Worm (Caenorhabditis elegans) whole organism, L4 larva: Measurements from ENCODE around the gene srj-24.

Experiments used
- D1046.2 ChIP-seq: fragments of 200-800 bp; sonication (Bioruptor generic); IDR thresholded peaks from 2 replicates; pipeline ENCODE4 v1.3.6; 2022; ENCODE audit warnings: missing genetic modification characterization, missing compliant biosample characterization
- F10B5.3 ChIP-seq: sonication (generic microtip); optimal IDR thresholded peaks from 2 replicates; lab custom pipeline; 2016; ENCODE audit warnings: mild to moderate bottlenecking, missing genetic modification characterization, missing compliant biosample characterization
- F26F4.8 ChIP-seq: fragments of 200-800 bp; sonication (Bioruptor generic); conservative IDR thresholded peaks from 2 replicates; pipeline ENCODE4 v1.3.6; 2022; ENCODE audit warnings: missing genetic modification characterization, missing compliant biosample characterization
- F44E2.7 ChIP-seq: fragments of 200-800 bp; sonication (Bioruptor generic); IDR thresholded peaks from 2 replicates; pipeline ENCODE4 v2.1.2; 2022; ENCODE audit warnings: missing genetic modification characterization, missing compliant biosample characterization
- T26A8.4 ChIP-seq: fragments of 200-800 bp; sonication (Bioruptor generic); IDR thresholded peaks from 2 replicates; pipeline ENCODE4 v1.3.6; 2022; ENCODE audit warnings: missing genetic modification characterization, missing compliant biosample characterization
- ceh-28 ChIP-seq: fragments of 150-350 bp; optimal IDR thresholded peaks from 2 replicates; lab custom pipeline; 2014; ENCODE audit warnings: missing biosample characterization, missing genetic modification reagents, missing genetic modification characterization
- ceh-32 ChIP-seq: sonication (generic microtip); optimal IDR thresholded peaks from 2 replicates; lab custom pipeline; 2016; ENCODE audit warnings: mild to moderate bottlenecking, missing genetic modification characterization, missing compliant biosample characterization; ENCODE audit not compliant: poor library complexity
- ceh-82 ChIP-seq: sonication (generic microtip); optimal IDR thresholded peaks from 2 replicates; lab custom pipeline; 2017; ENCODE audit warnings: missing biosample characterization, missing genetic modification characterization
- ces-1 ChIP-seq: fragments of 150-350 bp; sonication (generic microtip); optimal IDR thresholded peaks from 4 replicates; lab custom pipeline; 2014; ENCODE audit warnings: missing biosample characterization, missing genetic modification reagents, missing genetic modification characterization
- cey-2 ChIP-seq: sonication (generic microtip); optimal IDR thresholded peaks from 3 replicates; lab custom pipeline; 2017; ENCODE audit warnings: missing genetic modification characterization, mild to moderate bottlenecking, missing compliant biosample characterization, antibody characterized with exemption, borderline replicate concordance; ENCODE audit not compliant: insufficient read depth
- daf-16 ChIP-seq, 3 experiments: sonication (generic microtip); optimal IDR thresholded peaks; 2 replicates each; lab custom pipeline; 2016 to 2017; ENCODE audit warnings: missing genetic modification characterization in 3 of 3, missing genetic modification reagents in 3 of 3, mild to moderate bottlenecking in 2 of 3, missing compliant biosample characterization in 2 of 3, missing biosample characterization in 1 of 3, moderate library complexity in 1 of 3
- dmd-6 ChIP-seq: fragments of 200-800 bp; sonication (Bioruptor generic); IDR thresholded peaks from 2 replicates; pipeline ENCODE4 v1.3.6; 2022; ENCODE audit warnings: missing genetic modification reagents, missing genetic modification characterization, missing compliant biosample characterization
- dmd-9 ChIP-seq: fragments of 200-800 bp; sonication (Bioruptor generic); IDR thresholded peaks from 2 replicates; pipeline ENCODE4 v1.3.6; 2022; ENCODE audit warnings: missing genetic modification reagents, missing genetic modification characterization, missing compliant biosample characterization
- dve-1 ChIP-seq: sonication (generic microtip); optimal IDR thresholded peaks from 2 replicates; lab custom pipeline; 2017; ENCODE audit warnings: antibody characterized with exemption, mild to moderate bottlenecking, missing genetic modification characterization, missing compliant biosample characterization; ENCODE audit not compliant: insufficient read depth
- fkh-10 ChIP-seq: fragments of 150-350 bp; optimal IDR thresholded peaks from 2 replicates; lab custom pipeline; 2014; ENCODE audit warnings: missing biosample characterization, missing genetic modification reagents, missing genetic modification characterization
- gei-8 ChIP-seq: fragments of 200-800 bp; sonication (Bioruptor generic); optimal IDR thresholded peaks from 2 replicates; lab custom pipeline; 2018; ENCODE audit warnings: mild to moderate bottlenecking, missing genetic modification characterization, missing compliant biosample characterization
- hlh-30 ChIP-seq: sonication (generic microtip); optimal IDR thresholded peaks from 2 replicates; lab custom pipeline; 2017; ENCODE audit warnings: antibody characterized with exemption, mild to moderate bottlenecking, missing genetic modification characterization, missing compliant biosample characterization; ENCODE audit not compliant: insufficient read depth
- jun-1 ChIP-seq: fragments of 150-350 bp; optimal IDR thresholded peaks from 2 replicates; lab custom pipeline; 2014; ENCODE audit warnings: missing biosample characterization, missing genetic modification reagents, missing genetic modification characterization
- lin-29 ChIP-seq: fragments of 200-800 bp; sonication (Bioruptor generic); IDR thresholded peaks from 2 replicates; pipeline ENCODE4 v1.3.6; 2022; ENCODE audit warnings: missing genetic modification reagents, missing genetic modification characterization, missing compliant biosample characterization
- lin-38 ChIP-seq: fragments of 200-800 bp; sonication (Bioruptor generic); IDR thresholded peaks from 2 replicates; pipeline ENCODE4 v1.3.6; 2022; ENCODE audit warnings: missing genetic modification reagents, missing genetic modification characterization, missing compliant biosample characterization
- lir-3 ChIP-seq: sonication (generic microtip); optimal IDR thresholded peaks from 2 replicates; lab custom pipeline; 2016; ENCODE audit warnings: mild to moderate bottlenecking, missing genetic modification characterization, missing compliant biosample characterization
- lsy-2 ChIP-seq, 2 experiments: fragments of 150-350 bp in 1 of 2; sonication (generic microtip) in 1 of 2; optimal IDR thresholded peaks; 2 replicates each; lab custom pipeline; 2014 to 2017; ENCODE audit warnings: missing biosample characterization in 2 of 2, missing genetic modification characterization in 2 of 2
- mdl-1 ChIP-seq, 2 experiments: fragments of 150-350 bp in 1 of 2; sonication (generic microtip) in 1 of 2; optimal IDR thresholded peaks; 2 replicates each; lab custom pipeline; 2014 to 2017; ENCODE audit warnings: missing biosample characterization in 2 of 2, missing genetic modification characterization in 2 of 2
- mep-1 ChIP-seq: fragments of 150-350 bp; sonication (generic microtip); optimal IDR thresholded peaks from 3 replicates; lab custom pipeline; 2014; ENCODE audit warnings: missing biosample characterization, missing genetic modification characterization
- mxl-3 ChIP-seq: fragments of 200-800 bp; sonication (Bioruptor generic); optimal IDR thresholded peaks from 2 replicates; lab custom pipeline; 2018; ENCODE audit warnings: mild to moderate bottlenecking, missing genetic modification characterization, missing compliant biosample characterization
- nhr-11 ChIP-seq: fragments of 150-350 bp; optimal IDR thresholded peaks from 2 replicates; lab custom pipeline; 2014; ENCODE audit warnings: missing biosample characterization, missing genetic modification characterization
- nhr-237 ChIP-seq: sonication (generic microtip); optimal IDR thresholded peaks from 2 replicates; lab custom pipeline; 2017; ENCODE audit warnings: missing biosample characterization, missing genetic modification characterization
- nhr-25 ChIP-seq: sonication (generic microtip); optimal IDR thresholded peaks from 2 replicates; lab custom pipeline; 2017; ENCODE audit warnings: missing genetic modification characterization, mild to moderate bottlenecking, missing compliant biosample characterization, antibody characterized with exemption, moderate library complexity, borderline replicate concordance; ENCODE audit not compliant: insufficient read depth
- nhr-42 ChIP-seq: fragments of 200-800 bp; sonication (Bioruptor generic); IDR thresholded peaks from 2 replicates; pipeline ENCODE4 v1.3.6; 2022; ENCODE audit warnings: missing genetic modification characterization, missing compliant biosample characterization
- nhr-48 ChIP-seq: sonication (generic microtip); optimal IDR thresholded peaks from 2 replicates; lab custom pipeline; 2016; ENCODE audit warnings: mild to moderate bottlenecking, missing genetic modification characterization, missing compliant biosample characterization
- nhr-76 ChIP-seq: fragments of 150-350 bp; optimal IDR thresholded peaks from 2 replicates; lab custom pipeline; 2014; ENCODE audit warnings: missing biosample characterization, missing genetic modification characterization
- nhr-77 ChIP-seq: fragments of 150-350 bp; optimal IDR thresholded peaks from 2 replicates; lab custom pipeline; 2014; ENCODE audit warnings: missing biosample characterization, missing genetic modification characterization
- pqm-1 ChIP-seq: sonication (generic microtip); optimal IDR thresholded peaks from 2 replicates; lab custom pipeline; 2017; ENCODE audit warnings: missing biosample characterization, missing genetic modification characterization
- sdz-12 ChIP-seq: fragments of 200-800 bp; sonication (Bioruptor generic); optimal IDR thresholded peaks from 2 replicates; lab custom pipeline; 2018; ENCODE audit warnings: mild to moderate bottlenecking, missing genetic modification characterization, missing compliant biosample characterization
- set-16 ChIP-seq: fragments of 200-800 bp; sonication (Bioruptor generic); IDR thresholded peaks from 2 replicates; pipeline ENCODE4 v1.3.6; 2022; ENCODE audit warnings: missing genetic modification reagents, missing genetic modification characterization, missing compliant biosample characterization
- snpc-1.2 ChIP-seq: fragments of 200-800 bp; sonication (Bioruptor generic); IDR thresholded peaks from 2 replicates; pipeline ENCODE4 v1.3.6; 2022; ENCODE audit warnings: missing genetic modification reagents, missing genetic modification characterization, missing compliant biosample characterization
- snpc-4 ChIP-seq: fragments of 150-350 bp; optimal IDR thresholded peaks from 2 replicates; lab custom pipeline; 2014; ENCODE audit warnings: missing biosample characterization, missing genetic modification characterization
- spr-3 ChIP-seq: fragments of 200-800 bp; sonication (Bioruptor generic); optimal IDR thresholded peaks from 2 replicates; lab custom pipeline; 2018; ENCODE audit warnings: mild to moderate bottlenecking, missing genetic modification characterization, missing compliant biosample characterization
- tra-1 ChIP-seq: fragments of 200-800 bp; sonication (Bioruptor generic); IDR thresholded peaks from 2 replicates; pipeline ENCODE4 v1.3.6; 2022; ENCODE audit warnings: missing genetic modification reagents, missing genetic modification characterization, missing compliant biosample characterization
- unc-130 ChIP-seq: sonication (generic microtip); optimal IDR thresholded peaks from 2 replicates; lab custom pipeline; 2016; ENCODE audit warnings: missing genetic modification reagents, missing genetic modification characterization, missing compliant biosample characterization
- zip-11 ChIP-seq: fragments of 200-800 bp; sonication (Bioruptor generic); IDR thresholded peaks from 2 replicates; pipeline ENCODE4 v1.3.6; 2022; ENCODE audit warnings: missing genetic modification characterization, missing compliant biosample characterization
- ztf-7 ChIP-seq: fragments of 150-350 bp; optimal IDR thresholded peaks from 2 replicates; lab custom pipeline; 2014; ENCODE audit warnings: missing biosample characterization, missing genetic modification characterization

Gene srj-24

ce11 chrV:762340-762739 is 23.7 kb upstream of the srj-24 start, which contains the start of gene srp-2:
Gene srp-2, plus strand, starts transcription at chrV:762640.
- TF ChIP-seq ceh-28 (tag; lab: Kevin White, UChicago) = no peak
- no peak for TF ChIP-seq ceh-32 (tag; lab: Kevin White, UChicago)
- no peak for TF ChIP-seq lin-38
- TF ChIP-seq nhr-237 (tag; lab: Kevin White, UChicago) = no peak
- no peak for TF ChIP-seq ceh-82
- no peak for TF ChIP-seq F44E2.7 (GFP tag; lab: Robert Waterston, UW)
- TF ChIP-seq lir-3 (tag; lab: Kevin White, UChicago) = no peak
- TF ChIP-seq dmd-6 (GFP tag; lab: Robert Waterston, UW) = no peak
- no peak for TF ChIP-seq nhr-25
- TF ChIP-seq nhr-48 (tag; lab: Kevin White, UChicago) = no peak
- no peak for TF ChIP-seq nhr-77 (tag; lab: Kevin White, UChicago)
- no peak for TF ChIP-seq fkh-10 (GFP tag; lab: Kevin White, UChicago)
- no peak for TF ChIP-seq pqm-1 (tag; lab: Kevin White, UChicago)
- TF ChIP-seq, all 104 proteins: peak for 0

ce11 chrV:761882-762281 is 23.2 kb upstream of the srj-24 start, which contains the start of gene C05E4.12:
Gene C05E4.12, minus strand, starts transcription at chrV:761982.
- TF ChIP-seq F10B5.3 (tag; lab: Kevin White, UChicago) = no peak
- no peak for TF ChIP-seq mep-1 (tag; lab: Kevin White, UChicago)
- no peak for TF ChIP-seq daf-16 (GFP tag; optimal IDR thresholded peaks at IDR 0.05; lab: Kevin White, UChicago)
- TF ChIP-seq daf-16 (tag; optimal IDR thresholded peaks at IDR 0.05; lab: Kevin White, UChicago) = no peak
- no peak for TF ChIP-seq D1046.2 (GFP tag; lab: Robert Waterston, UW)
- no peak for TF ChIP-seq nhr-237 (tag; lab: Kevin White, UChicago)
- no peak for TF ChIP-seq T26A8.4 (GFP tag; lab: Robert Waterston, UW)
- TF ChIP-seq F26F4.8 = no peak
- TF ChIP-seq unc-130 (GFP tag; lab: Kevin White, UChicago) = no peak
- TF ChIP-seq nhr-11 (tag; lab: Kevin White, UChicago) = no peak
- no peak for TF ChIP-seq set-16 (GFP tag; lab: Robert Waterston, UW)
- TF ChIP-seq ces-1 (GFP tag; lab: Kevin White, UChicago) = no peak
- no peak for TF ChIP-seq mxl-3 (GFP tag; lab: Kevin White, UChicago)
- no peak for TF ChIP-seq hlh-30 (tag; lab: Kevin White, UChicago)
- TF ChIP-seq dmd-9 = no peak
- TF ChIP-seq dve-1 = no peak
- TF ChIP-seq snpc-4 (tag; lab: Kevin White, UChicago) = no peak
- TF ChIP-seq lin-38 = no peak
- no peak for TF ChIP-seq sdz-12 (GFP tag; lab: Kevin White, UChicago)
- TF ChIP-seq nhr-42 (GFP tag; lab: Robert Waterston, UW) = no peak
- no peak for TF ChIP-seq tra-1 (GFP tag; lab: Robert Waterston, UW)

- TF ChIP-seq zip-11 (no peak), ztf-7 (tag; lab: Kevin White, UChicago) (no peak), nhr-77 (tag; lab: Kevin White, UChicago) (no peak), nhr-48 (tag; lab: Kevin White, UChicago) (no peak), unc-130 (GFP tag; lab: Kevin White, UChicago) (no peak), nhr-76 (no peak)
Observed at ce11 chrV:761235-761634, 22.6 kb upstream of the srj-24 start, which contains the start of gene C05E4.15. Gene C05E4.15, minus strand, starts transcription at chrV:761335.

- TF ChIP-seq D1046.2 (GFP tag; lab: Robert Waterston, UW) = no peak
- TF ChIP-seq ceh-82 = no peak
- TF ChIP-seq snpc-1.2 = no peak
- TF ChIP-seq mxl-3 (GFP tag; lab: Kevin White, UChicago) = no peak
- TF ChIP-seq mdl-1 (tag; optimal IDR thresholded peaks at IDR 0.05; lab: Kevin White, UChicago) = no peak
- TF ChIP-seq jun-1 (tag; lab: Kevin White, UChicago) = no peak
- TF ChIP-seq nhr-42 (GFP tag; lab: Robert Waterston, UW) = no peak
- TF ChIP-seq ceh-28 (tag; lab: Kevin White, UChicago) = no peak
- TF ChIP-seq gei-8 (GFP tag; lab: Kevin White, UChicago) = no peak
- TF ChIP-seq nhr-48 (tag; lab: Kevin White, UChicago) = no peak
- TF ChIP-seq dmd-6 (GFP tag; lab: Robert Waterston, UW) = no peak
- no peak for TF ChIP-seq lsy-2 (tag; optimal IDR thresholded peaks at IDR 0.05; lab: Kevin White, UChicago)
- no peak for TF ChIP-seq pqm-1 (tag; lab: Kevin White, UChicago)
- TF ChIP-seq F10B5.3 (tag; lab: Kevin White, UChicago) = no peak
- TF ChIP-seq lin-29 (GFP tag; lab: Robert Waterston, UW) = no peak
- TF ChIP-seq spr-3 = no peak
- no peak for TF ChIP-seq cey-2
- TF ChIP-seq, all 104 proteins: peak for 0
Observed at ce11 chrV:756169-756568, 17.5 kb upstream of the srj-24 start, which contains the start of gene str-20. Gene str-20, plus strand, starts transcription at chrV:756469.
